Worm (Caenorhabditis elegans) whole organism, dauer: ENCODE results near the gene nrde-2.
"Not testable (repeated sequence)": the region's sequence is repeated elsewhere in the genome, so short reads cannot be mapped to it uniquely, and the experiment has no call there.

Experiments used
- unc-62 ChIP-seq: sonication (generic microtip); optimal IDR thresholded peaks from 2 replicates; lab custom pipeline; 2017; ENCODE audit warnings: missing biosample characterization, missing genetic modification reagents, missing genetic modification characterization

The nrde-2 gene

ce11 chrII:10247594-10248283 lies at the start of gene nrde-2:
TSS of gene nrde-2 (minus strand) at chrII:10247638.
- TF ChIP-seq unc-62 (GFP tag; lab: Kevin White, UChicago): not testable (repeated sequence)

- TF ChIP-seq unc-62 (GFP tag; lab: Kevin White, UChicago): no peak
Measured at ce11 chrII:10294262-10294661, 46.8 kb upstream of the nrde-2 start.

- no peak for TF ChIP-seq unc-62 (GFP tag; lab: Kevin White, UChicago)
Measured at ce11 chrII:10288926-10289325, 41.5 kb upstream of the nrde-2 start.

- TF ChIP-seq unc-62 (GFP tag; lab: Kevin White, UChicago): no peak
Measured at ce11 chrII:10284991-10285390, 37.6 kb upstream of the nrde-2 start.

ce11 chrII:10283145-10283544 lies 35.7 kb upstream of the nrde-2 start:
- TF ChIP-seq unc-62 (GFP tag; lab: Kevin White, UChicago): no peak

- no peak for TF ChIP-seq unc-62 (GFP tag; lab: Kevin White, UChicago)
Measured at ce11 chrII:10281674-10282073, 34.2 kb upstream of the nrde-2 start.

ce11 chrII:10279561-10279960 lies 32.1 kb upstream of the nrde-2 start, which contains the start of gene ZK971.1:
TSS of gene ZK971.1 (minus strand) at chrII:10279661.
- TF ChIP-seq unc-62 (GFP tag; lab: Kevin White, UChicago): no peak

ce11 chrII:10271093-10271492 lies 23.7 kb upstream of the nrde-2 start, which contains the start of gene F54B3.4:
TSS of gene F54B3.4 (minus strand) at chrII:10271193.
- no peak for TF ChIP-seq unc-62 (GFP tag; lab: Kevin White, UChicago)

- TF ChIP-seq unc-62 (GFP tag; lab: Kevin White, UChicago): no peak
Measured at ce11 chrII:10270052-10270451, 22.6 kb upstream of the nrde-2 start, which contains the start of gene F54B3.2. TSS of gene F54B3.2 (minus strand) at chrII:10270152.

ce11 chrII:10261261-10261660 lies 13.8 kb upstream of the nrde-2 start:
- no peak for TF ChIP-seq unc-62 (GFP tag; lab: Kevin White, UChicago)

ce11 chrII:10252048-10252447 lies 4.6 kb upstream of the nrde-2 start:
- TF ChIP-seq unc-62 (GFP tag; lab: Kevin White, UChicago): no peak

- no peak for TF ChIP-seq unc-62 (GFP tag; lab: Kevin White, UChicago)
Measured at ce11 chrII:10250966-10251365, 3.5 kb upstream of the nrde-2 start, which contains the start of gene F54B3.1. TSS of gene F54B3.1 (plus strand) at chrII:10251266.

ce11 chrII:10248355-10249041 lies 1.1 kb upstream of the nrde-2 start, which contains the start of gene atad-3:
TSS of gene atad-3 (plus strand) at chrII:10248991.
- TF ChIP-seq unc-62 (GFP tag; lab: Kevin White, UChicago): no peak

- TF ChIP-seq unc-62 (GFP tag; lab: Kevin White, UChicago): no peak
Measured at ce11 chrII:10247154-10247553, 284 bp downstream of the nrde-2 start.

- TF ChIP-seq unc-62 (GFP tag; lab: Kevin White, UChicago): no peak
Measured at ce11 chrII:10245612-10246011, 1.8 kb downstream of the nrde-2 start.

ce11 chrII:10242294-10242693 lies 5.1 kb downstream of the nrde-2 start, which contains the start of gene mrps-14:
TSS of gene mrps-14 (minus strand) at chrII:10242490.
- no peak for TF ChIP-seq unc-62 (GFP tag; lab: Kevin White, UChicago)
